Worm (Caenorhabditis elegans) whole organism, L4 larva: ENCODE measurements around the gene ZK1240.1.
A peak's percentile ranks its signal among the peaks of the same experiment; 100 is the strongest.

ENCODE experiments used
- F37D6.2 ChIP-seq: sonication (generic microtip); optimal IDR thresholded peaks from 2 replicates; lab custom pipeline; 2016; ENCODE audit warnings: mild to moderate bottlenecking, missing genetic modification characterization, missing compliant biosample characterization
- R02D3.7 ChIP-seq: fragments of 150-350 bp; sonication (generic microtip); optimal IDR thresholded peaks from 3 replicates; lab custom pipeline; 2014; ENCODE audit warnings: missing biosample characterization, missing genetic modification characterization
- T20F7.1 ChIP-seq: fragments of 200-800 bp; sonication (Bioruptor generic); optimal IDR thresholded peaks from 2 replicates; lab custom pipeline; 2018; ENCODE audit warnings: mild to moderate bottlenecking, missing genetic modification characterization, missing compliant biosample characterization
- T26A8.4 ChIP-seq: fragments of 200-800 bp; sonication (Bioruptor generic); IDR thresholded peaks from 2 replicates; pipeline ENCODE4 v1.3.6; 2022; ENCODE audit warnings: missing genetic modification characterization, missing compliant biosample characterization
- Y105C5A.15 ChIP-seq: fragments of 200-800 bp; sonication (Bioruptor generic); IDR thresholded peaks from 2 replicates; pipeline ENCODE4 v1.3.6; 2022; ENCODE audit warnings: missing genetic modification characterization, missing compliant biosample characterization
- Y48G9A.11 ChIP-seq: fragments of 200-800 bp; sonication (Bioruptor generic); IDR thresholded peaks from 2 replicates; pipeline ENCODE4 v1.3.6; 2022; ENCODE audit warnings: missing genetic modification reagents, missing genetic modification characterization, missing compliant biosample characterization
- ZK337.2 ChIP-seq: fragments of 200-800 bp; sonication (Bioruptor generic); IDR thresholded peaks from 2 replicates; pipeline ENCODE4 v1.3.6; 2022; ENCODE audit warnings: missing genetic modification reagents, missing genetic modification characterization, missing compliant biosample characterization
- aha-1 ChIP-seq: fragments of 150-350 bp; peaks from one replicate; lab custom pipeline; 2014; ENCODE audit warnings: missing biosample characterization, missing genetic modification characterization
- aly-2 ChIP-seq: sonication (generic microtip); optimal IDR thresholded peaks from 2 replicates; lab custom pipeline; 2018; ENCODE audit warnings: missing biosample characterization, missing genetic modification characterization
- ama-1 ChIP-seq: fragments of 150-350 bp; optimal IDR thresholded peaks from 2 replicates; lab custom pipeline; 2014; ENCODE audit warnings: inconsistent platforms, mixed read lengths
- attf-4 ChIP-seq: sonication (generic microtip); optimal IDR thresholded peaks from 3 replicates; lab custom pipeline; 2017; ENCODE audit warnings: missing biosample characterization, missing genetic modification characterization
- ceh-20 ChIP-seq: fragments of 200-800 bp; sonication (Bioruptor generic); IDR thresholded peaks from 2 replicates; pipeline ENCODE4 v1.3.6; 2022; ENCODE audit warnings: missing genetic modification reagents, missing genetic modification characterization, missing compliant biosample characterization
- ceh-28 ChIP-seq: fragments of 150-350 bp; optimal IDR thresholded peaks from 2 replicates; lab custom pipeline; 2014; ENCODE audit warnings: missing biosample characterization, missing genetic modification reagents, missing genetic modification characterization
- ceh-44 ChIP-seq: fragments of 200-800 bp; sonication (Bioruptor generic); IDR thresholded peaks from 2 replicates; pipeline ENCODE4 v1.3.6; 2022; ENCODE audit warnings: missing genetic modification reagents, missing genetic modification characterization, missing compliant biosample characterization
- daf-16 ChIP-seq, 3 experiments: sonication (generic microtip); optimal IDR thresholded peaks; 2 replicates each; lab custom pipeline; 2016 to 2017; ENCODE audit warnings: missing genetic modification characterization in 3 of 3, missing genetic modification reagents in 3 of 3, mild to moderate bottlenecking in 2 of 3, missing compliant biosample characterization in 2 of 3, missing biosample characterization in 1 of 3, moderate library complexity in 1 of 3
- daf-8 ChIP-seq: fragments of 200-800 bp; sonication (Bioruptor generic); IDR thresholded peaks from 2 replicates; pipeline ENCODE4 v1.3.6; 2022; ENCODE audit warnings: missing genetic modification characterization, missing compliant biosample characterization
- dmd-6 ChIP-seq: fragments of 200-800 bp; sonication (Bioruptor generic); IDR thresholded peaks from 2 replicates; pipeline ENCODE4 v1.3.6; 2022; ENCODE audit warnings: missing genetic modification reagents, missing genetic modification characterization, missing compliant biosample characterization
- dmd-9 ChIP-seq: fragments of 200-800 bp; sonication (Bioruptor generic); IDR thresholded peaks from 2 replicates; pipeline ENCODE4 v1.3.6; 2022; ENCODE audit warnings: missing genetic modification reagents, missing genetic modification characterization, missing compliant biosample characterization
- dpl-1 ChIP-seq: fragments of 150-350 bp; optimal IDR thresholded peaks from 2 replicates; lab custom pipeline; 2014; ENCODE audit warnings: missing biosample characterization, missing genetic modification reagents, missing genetic modification characterization
- duxl-1 ChIP-seq: sonication (generic microtip); optimal IDR thresholded peaks from 2 replicates; lab custom pipeline; 2016; ENCODE audit warnings: mild to moderate bottlenecking, missing genetic modification characterization, moderate library complexity, missing compliant biosample characterization; ENCODE audit not compliant: poor library complexity
- egl-27 ChIP-seq: sonication (generic microtip); optimal IDR thresholded peaks from 3 replicates; lab custom pipeline; 2017; ENCODE audit warnings: missing biosample characterization, missing genetic modification reagents, missing genetic modification characterization
- hlh-11 ChIP-seq: fragments of 200-800 bp; sonication (Bioruptor generic); optimal IDR thresholded peaks from 2 replicates; lab custom pipeline; 2018; ENCODE audit warnings: mild to moderate bottlenecking, missing genetic modification characterization, missing compliant biosample characterization
- hmg-1.1 ChIP-seq: fragments of 200-800 bp; sonication (Bioruptor generic); IDR thresholded peaks from 2 replicates; pipeline ENCODE4 v1.3.6; 2022; ENCODE audit warnings: missing genetic modification reagents, missing genetic modification characterization, missing compliant biosample characterization
- jun-1 ChIP-seq: fragments of 150-350 bp; optimal IDR thresholded peaks from 2 replicates; lab custom pipeline; 2014; ENCODE audit warnings: missing biosample characterization, missing genetic modification reagents, missing genetic modification characterization
- lin-39 ChIP-seq: fragments of 150-350 bp; optimal IDR thresholded peaks from 2 replicates; lab custom pipeline; 2014; ENCODE audit warnings: missing biosample characterization, missing genetic modification reagents, missing genetic modification characterization
- lsy-2 ChIP-seq, 2 experiments: fragments of 150-350 bp in 1 of 2; sonication (generic microtip) in 1 of 2; optimal IDR thresholded peaks; 2 replicates each; lab custom pipeline; 2014 to 2017; ENCODE audit warnings: missing biosample characterization in 2 of 2, missing genetic modification characterization in 2 of 2
- mdl-1 ChIP-seq, 2 experiments: fragments of 150-350 bp in 1 of 2; sonication (generic microtip) in 1 of 2; optimal IDR thresholded peaks; 2 replicates each; lab custom pipeline; 2014 to 2017; ENCODE audit warnings: missing biosample characterization in 2 of 2, missing genetic modification characterization in 2 of 2
- mep-1 ChIP-seq: fragments of 150-350 bp; sonication (generic microtip); optimal IDR thresholded peaks from 3 replicates; lab custom pipeline; 2014; ENCODE audit warnings: missing biosample characterization, missing genetic modification characterization
- nhr-10 ChIP-seq: fragments of 150-350 bp; optimal IDR thresholded peaks from 2 replicates; lab custom pipeline; 2014; ENCODE audit warnings: missing biosample characterization, missing genetic modification characterization
- nhr-25 ChIP-seq: sonication (generic microtip); optimal IDR thresholded peaks from 2 replicates; lab custom pipeline; 2017; ENCODE audit warnings: missing genetic modification characterization, mild to moderate bottlenecking, missing compliant biosample characterization, antibody characterized with exemption, moderate library complexity, borderline replicate concordance; ENCODE audit not compliant: insufficient read depth
- nhr-28 ChIP-seq: fragments of 150-350 bp; optimal IDR thresholded peaks from 2 replicates; lab custom pipeline; 2014; ENCODE audit warnings: missing biosample characterization, missing genetic modification characterization
- nhr-41 ChIP-seq: fragments of 200-800 bp; sonication (Bioruptor generic); IDR thresholded peaks from 2 replicates; pipeline ENCODE4 v1.3.6; 2022; ENCODE audit warnings: missing genetic modification reagents, missing genetic modification characterization, missing compliant biosample characterization
- nhr-6 ChIP-seq: fragments of 150-350 bp; optimal IDR thresholded peaks from 2 replicates; lab custom pipeline; 2014; ENCODE audit warnings: missing biosample characterization, missing genetic modification characterization
- nhr-76 ChIP-seq: fragments of 150-350 bp; optimal IDR thresholded peaks from 2 replicates; lab custom pipeline; 2014; ENCODE audit warnings: missing biosample characterization, missing genetic modification characterization
- nhr-77 ChIP-seq: fragments of 150-350 bp; optimal IDR thresholded peaks from 2 replicates; lab custom pipeline; 2014; ENCODE audit warnings: missing biosample characterization, missing genetic modification characterization
- pha-4 ChIP-seq, 2 experiments: fragments of 150-350 bp in 1 of 2; fragments of 200-800 bp in 1 of 2; sonication (Bioruptor generic) in 1 of 2; IDR thresholded peaks in 1 of 2; optimal IDR thresholded peaks in 1 of 2; 2 replicates each; pipeline versions ENCODE4 v1.3.6 to Lab custom; 2014 to 2022; ENCODE audit warnings: missing genetic modification characterization in 2 of 2, missing genetic modification reagents in 2 of 2, missing biosample characterization in 1 of 2, missing compliant biosample characterization in 1 of 2
- php-3 ChIP-seq: fragments of 200-800 bp; sonication (Bioruptor generic); IDR thresholded peaks from 2 replicates; pipeline ENCODE4 v1.3.6; 2022; ENCODE audit warnings: missing genetic modification reagents, missing genetic modification characterization, missing compliant biosample characterization
- pqm-1 ChIP-seq: sonication (generic microtip); optimal IDR thresholded peaks from 2 replicates; lab custom pipeline; 2017; ENCODE audit warnings: missing biosample characterization, missing genetic modification characterization
- rbr-2 ChIP-seq: sonication (generic microtip); optimal IDR thresholded peaks from 2 replicates; lab custom pipeline; 2016; ENCODE audit warnings: missing genotype, missing genetic modification characterization, missing compliant biosample characterization
- saeg-2 ChIP-seq: fragments of 200-800 bp; sonication (Bioruptor generic); IDR thresholded peaks from 2 replicates; pipeline ENCODE4 v1.3.6; 2022; ENCODE audit warnings: missing genetic modification reagents, missing genetic modification characterization, missing compliant biosample characterization
- set-16 ChIP-seq: fragments of 200-800 bp; sonication (Bioruptor generic); IDR thresholded peaks from 2 replicates; pipeline ENCODE4 v1.3.6; 2022; ENCODE audit warnings: missing genetic modification reagents, missing genetic modification characterization, missing compliant biosample characterization
- tag-97 ChIP-seq: fragments of 200-800 bp; sonication (Bioruptor generic); IDR thresholded peaks from 2 replicates; pipeline ENCODE4 v1.3.6; 2022; ENCODE audit warnings: missing genetic modification characterization, missing compliant biosample characterization
- tra-1 ChIP-seq: fragments of 200-800 bp; sonication (Bioruptor generic); IDR thresholded peaks from 2 replicates; pipeline ENCODE4 v1.3.6; 2022; ENCODE audit warnings: missing genetic modification reagents, missing genetic modification characterization, missing compliant biosample characterization
- unc-62 ChIP-seq, 3 experiments: fragments of 150-350 bp in 1 of 3; sonication (generic microtip); optimal IDR thresholded peaks in 2 of 3; peaks in 1 of 3; 1 replicate in 1 of 3; 2 replicates in 2 of 3; lab custom pipeline; 2014 to 2017; ENCODE audit warnings: missing biosample characterization in 3 of 3, missing genetic modification characterization in 3 of 3, missing genetic modification reagents in 3 of 3, missing genotype in 1 of 3
- vab-7 ChIP-seq: fragments of 200-800 bp; sonication (Bioruptor generic); IDR thresholded peaks from 2 replicates; pipeline ENCODE4 v1.3.6; 2022; ENCODE audit warnings: missing genetic modification reagents, missing genetic modification characterization, missing compliant biosample characterization
- zfp-3 ChIP-seq: fragments of 200-800 bp; sonication (Bioruptor generic); conservative IDR thresholded peaks from 2 replicates; pipeline ENCODE4 v1.3.6; 2022; ENCODE audit warnings: missing genetic modification reagents, missing genetic modification characterization, missing compliant biosample characterization
- zip-11 ChIP-seq: fragments of 200-800 bp; sonication (Bioruptor generic); IDR thresholded peaks from 2 replicates; pipeline ENCODE4 v1.3.6; 2022; ENCODE audit warnings: missing genetic modification characterization, missing compliant biosample characterization
- zip-2 ChIP-seq: fragments of 150-350 bp; optimal IDR thresholded peaks from 2 replicates; lab custom pipeline; 2014; ENCODE audit warnings: missing biosample characterization, missing genetic modification characterization

The ZK1240.1 gene

ce11 chrII:2317883-2318357 is 11.3 kb upstream of the ZK1240.1 start, which contains the start of the genes ZK1240.5 and ZK1240.9 (continued):
- TF ChIP-seq lsy-2 (tag; optimal IDR thresholded peaks at IDR 0.05; lab: Kevin White, UChicago): no peak
- TF ChIP-seq vab-7 (GFP tag; lab: Robert Waterston, UW): no peak
- no peak for TF ChIP-seq ZK337.2 (GFP tag; lab: Robert Waterston, UW)
- TF ChIP-seq tag-97 (GFP tag; lab: Robert Waterston, UW): no peak
- TF ChIP-seq dmd-6 (GFP tag; lab: Robert Waterston, UW): 0 out of 2 replicates have a peak, but pooled peaks have one; percentile 14
- TF ChIP-seq Y105C5A.15: no peak
- TF ChIP-seq nhr-25 (tag; lab: Kevin White, UChicago): no peak
- no peak for TF ChIP-seq egl-27
- no peak for TF ChIP-seq hlh-11 (tag; lab: Kevin White, UChicago)
- TF ChIP-seq saeg-2 (GFP tag; lab: Robert Waterston, UW): no peak
- TF ChIP-seq php-3 (GFP tag; lab: Robert Waterston, UW): peak; percentile 9; the same call in 1 of the 2 replicates
- peak; percentile 26 for TF ChIP-seq nhr-28 (tag; lab: Kevin White, UChicago)
- peak in 1 of 2 experiments; percentile 72 for TF ChIP-seq unc-62 (GFP tag; optimal IDR thresholded peaks at IDR 0.05 in 1 of 2; lab: Kevin White, UChicago)
- no peak for TF ChIP-seq unc-62 (tag; optimal IDR thresholded peaks at IDR 0.05; lab: Kevin White, UChicago)
- no peak for TF ChIP-seq dpl-1 (GFP tag; lab: Kevin White, UChicago)
- TF ChIP-seq zip-11 (GFP tag; lab: Robert Waterston, UW): no peak
- no peak for TF ChIP-seq T26A8.4
- no peak for TF ChIP-seq set-16 (GFP tag; lab: Robert Waterston, UW)
- TF ChIP-seq duxl-1 (tag; lab: Kevin White, UChicago): no peak
- no peak for TF ChIP-seq hmg-1.1
- no peak for TF ChIP-seq mdl-1 (tag; optimal IDR thresholded peaks at IDR 0.05; lab: Kevin White, UChicago)
- no peak for TF ChIP-seq ceh-20 (GFP tag; lab: Robert Waterston, UW)
- TF ChIP-seq, all 104 proteins: peak for 6

ce11 chrII:2320097-2320496 is 9.1 kb upstream of the ZK1240.1 start, which contains the start of gene ZK1240.3:
Gene ZK1240.3 (plus strand): TSS chrII:2320334.
- no peak for TF ChIP-seq rbr-2 (tag; lab: Kevin White, UChicago)
- TF ChIP-seq pqm-1 (tag; lab: Kevin White, UChicago): peak; percentile 91
- no peak for TF ChIP-seq nhr-76 (tag; lab: Kevin White, UChicago)
- no peak for TF ChIP-seq nhr-10 (tag; lab: Kevin White, UChicago)
- no peak for TF ChIP-seq ama-1 (lab: Kevin White, UChicago)
- TF ChIP-seq jun-1 (tag; lab: Kevin White, UChicago): no peak
- TF ChIP-seq zfp-3 (GFP tag; lab: Robert Waterston, UW): no peak
- TF ChIP-seq nhr-77 (tag; lab: Kevin White, UChicago): no peak
- TF ChIP-seq ceh-44 (GFP tag; lab: Robert Waterston, UW): no peak
- no peak for TF ChIP-seq attf-4 (tag; lab: Kevin White, UChicago)
- no peak for TF ChIP-seq daf-8
- TF ChIP-seq nhr-25 (tag; lab: Kevin White, UChicago): no peak
- TF ChIP-seq egl-27: no peak
- no peak for TF ChIP-seq pha-4 (GFP tag; IDR thresholded peaks at IDR 0.05; lab: Robert Waterston, UW)
- no peak for TF ChIP-seq pha-4 (tag; optimal IDR thresholded peaks at IDR 0.05; lab: Kevin White, UChicago)
- TF ChIP-seq tra-1 (GFP tag; lab: Robert Waterston, UW): no peak
- TF ChIP-seq F37D6.2 (tag; lab: Kevin White, UChicago): no peak
- TF ChIP-seq nhr-41 (GFP tag; lab: Robert Waterston, UW): peak; percentile 55; the same call in 1 of the 2 replicates
- peak; percentile 80 for TF ChIP-seq aha-1
- TF ChIP-seq lin-39 (tag; lab: Kevin White, UChicago): no peak
- TF ChIP-seq aly-2 (tag; lab: Kevin White, UChicago): no peak
- no peak for TF ChIP-seq Y48G9A.11 (GFP tag; lab: Robert Waterston, UW)
- peak; percentile 78 for TF ChIP-seq nhr-28 (tag; lab: Kevin White, UChicago)
- TF ChIP-seq zip-2 (tag; lab: Kevin White, UChicago): no peak
- 0 out of 2 replicates have a peak, but pooled peaks have one; percentile 48 for TF ChIP-seq php-3 (GFP tag; lab: Robert Waterston, UW)
- TF ChIP-seq unc-62 (GFP tag; optimal IDR thresholded peaks at IDR 0.05 in 1 of 2; lab: Kevin White, UChicago): peak in 1 of 2 experiments; percentile 37
- TF ChIP-seq unc-62 (tag; optimal IDR thresholded peaks at IDR 0.05; lab: Kevin White, UChicago): no peak
- TF ChIP-seq mep-1 (tag; lab: Kevin White, UChicago): no peak
- TF ChIP-seq daf-16 (GFP tag; optimal IDR thresholded peaks at IDR 0.05; lab: Kevin White, UChicago): no peak
- peak; percentile 62 for TF ChIP-seq daf-16 (tag; optimal IDR thresholded peaks at IDR 0.05; lab: Kevin White, UChicago)
- TF ChIP-seq R02D3.7: no peak
- no peak for TF ChIP-seq nhr-6 (tag; lab: Kevin White, UChicago)
- no peak for TF ChIP-seq dmd-9 (GFP tag; lab: Robert Waterston, UW)
- TF ChIP-seq vab-7 (GFP tag; lab: Robert Waterston, UW): no peak
- TF ChIP-seq T20F7.1 (GFP tag; lab: Kevin White, UChicago): peak; percentile 32
- no peak for TF ChIP-seq ceh-28 (tag; lab: Kevin White, UChicago)
